Fruit fly (Drosophila melanogaster) whole organism, embryonic: ENCODE measurements around the gene GAPcenA.

Experiments
- Aef1 ChIP-seq: fragments of 200-800 bp; sonication (Bioruptor generic); IDR thresholded peaks from 3 replicates; pipeline ENCODE4 v1.3.6; 2022; ENCODE audit warnings: missing biosample characterization, missing genetic modification characterization
- BEAF-32 ChIP-seq: fragments of 200-800 bp; sonication (Bioruptor generic); optimal IDR thresholded peaks from 3 replicates; lab custom pipeline; 2017; ENCODE audit warnings: missing biosample characterization, missing genetic modification characterization, mild to moderate bottlenecking, moderate library complexity, missing genetic modification reagents
- Bdp1 ChIP-seq: fragments of 200-800 bp; sonication (Bioruptor generic); optimal IDR thresholded peaks from 3 replicates; lab custom pipeline; 2016; ENCODE audit warnings: missing biosample characterization, missing genetic modification characterization
- CG10543 ChIP-seq: fragments of 200-800 bp; sonication (Bioruptor generic); optimal IDR thresholded peaks from 3 replicates; lab custom pipeline; 2017; ENCODE audit warnings: missing biosample characterization, mild to moderate bottlenecking, missing genetic modification characterization, moderate library complexity
- CG12071 ChIP-seq: fragments of 200-800 bp; sonication (Bioruptor generic); optimal IDR thresholded peaks from 3 replicates; lab custom pipeline; 2018; ENCODE audit warnings: missing biosample characterization, mild to moderate bottlenecking, missing genetic modification characterization
- CG15269 ChIP-seq: fragments of 200-800 bp; sonication (Bioruptor generic); optimal IDR thresholded peaks from 2 replicates; lab custom pipeline; 2018; ENCODE audit warnings: missing biosample characterization, mild to moderate bottlenecking, missing genetic modification characterization, moderate library complexity
- CG17328 ChIP-seq: fragments of 200-800 bp; sonication (Bioruptor generic); IDR thresholded peaks from 2 replicates; pipeline ENCODE4 v1.3.6; 2022; ENCODE audit warnings: missing biosample characterization, missing genetic modification characterization
- CG17385 ChIP-seq: fragments of 200-800 bp; sonication (Bioruptor generic); optimal IDR thresholded peaks from 3 replicates; lab custom pipeline; 2018; ENCODE audit warnings: missing biosample characterization, mild to moderate bottlenecking, missing genetic modification characterization
- CG18599 ChIP-seq: fragments of 200-800 bp; sonication (Bioruptor generic); optimal IDR thresholded peaks from 3 replicates; lab custom pipeline; 2017; ENCODE audit warnings: missing biosample characterization, missing genetic modification characterization, mild to moderate bottlenecking, moderate library complexity, missing genetic modification reagents
- CG2120 ChIP-seq: fragments of 200-800 bp; sonication (Bioruptor generic); optimal IDR thresholded peaks from 3 replicates; lab custom pipeline; 2016; ENCODE audit warnings: missing biosample characterization, missing genetic modification characterization
- CG3281 ChIP-seq: fragments of 200-800 bp; sonication (Bioruptor generic); optimal IDR thresholded peaks from 3 replicates; lab custom pipeline; 2017; ENCODE audit warnings: missing biosample characterization, mild to moderate bottlenecking, missing genetic modification characterization
- CG6683 ChIP-seq: fragments of 200-800 bp; sonication (Bioruptor generic); optimal IDR thresholded peaks from 2 replicates; lab custom pipeline; 2017; ENCODE audit warnings: missing biosample characterization, mild to moderate bottlenecking, missing genetic modification characterization, missing genetic modification reagents
- CG7357 ChIP-seq: fragments of 200-800 bp; sonication (Bioruptor generic); IDR thresholded peaks from 3 replicates; pipeline ENCODE4 v1.3.6; 2022; ENCODE audit warnings: missing biosample characterization, missing genetic modification characterization
- CkIIα-i1 ChIP-seq: fragments of 200-800 bp; sonication (Bioruptor generic); IDR thresholded peaks from 2 replicates; pipeline ENCODE4 v1.3.6; 2022; ENCODE audit warnings: missing biosample characterization, missing genetic modification characterization
- Doc3 ChIP-seq: fragments of 200-800 bp; sonication (Bioruptor generic); IDR thresholded peaks from 3 replicates; pipeline ENCODE4 v1.3.6; 2022; ENCODE audit warnings: missing biosample characterization, missing genetic modification characterization; ENCODE audit not compliant: partially characterized antibody
- Eip74EF ChIP-seq, 2 experiments: fragments of 200-800 bp in 1 of 2; fragments of >200 bp in 1 of 2; sonication (Bioruptor generic) in 1 of 2; optimal IDR thresholded peaks; 2 replicates each; lab custom pipeline; 2017 to 2019; ENCODE audit warnings: missing biosample characterization in 2 of 2, missing genetic modification characterization in 2 of 2, mild to moderate bottlenecking in 1 of 2, moderate library complexity in 1 of 2
- Fer1 ChIP-seq: fragments of 200-800 bp; sonication (Bioruptor generic); optimal IDR thresholded peaks from 2 replicates; lab custom pipeline; 2017; ENCODE audit warnings: missing biosample characterization, mild to moderate bottlenecking, missing genetic modification characterization
- HLHmδ ChIP-seq: fragments of 200-800 bp; sonication (Bioruptor generic); optimal IDR thresholded peaks from 2 replicates; lab custom pipeline; 2018; ENCODE audit warnings: missing biosample characterization, mild to moderate bottlenecking, missing genetic modification characterization, moderate library complexity
- Med ChIP-seq: fragments of 200-800 bp; sonication (Bioruptor generic); peaks from one replicate; lab custom pipeline; 2016; ENCODE audit warnings: missing biosample characterization, missing genetic modification characterization, mild to moderate bottlenecking, inconsistent platforms, moderate library complexity
- Meics ChIP-seq: fragments of 200-800 bp; sonication (Bioruptor generic); optimal IDR thresholded peaks from 2 replicates; lab custom pipeline; 2017; ENCODE audit warnings: missing biosample characterization, mild to moderate bottlenecking, missing genetic modification characterization
- NFAT ChIP-seq: fragments of 200-800 bp; sonication (Bioruptor generic); IDR thresholded peaks from 2 replicates; pipeline ENCODE4 v1.3.6; 2022; ENCODE audit warnings: missing biosample characterization, missing genetic modification characterization
- Opbp ChIP-seq: fragments of 200-800 bp; sonication (Bioruptor generic); IDR thresholded peaks from 3 replicates; pipeline ENCODE4 v1.3.6; 2022; ENCODE audit warnings: missing biosample characterization, missing genetic modification characterization; ENCODE audit not compliant: partially characterized antibody
- Optix ChIP-seq: fragments of 200-800 bp; sonication (Bioruptor generic); IDR thresholded peaks from 3 replicates; pipeline ENCODE4 v1.3.6; 2022; ENCODE audit warnings: missing biosample characterization, missing genetic modification characterization
- Sry-β ChIP-seq: fragments of 200-800 bp; sonication (Bioruptor generic); optimal IDR thresholded peaks from 2 replicates; lab custom pipeline; 2018; ENCODE audit warnings: missing biosample characterization, mild to moderate bottlenecking, missing genetic modification characterization, moderate library complexity
- Sry-δ ChIP-seq: fragments of 200-800 bp; sonication (Bioruptor generic); optimal IDR thresholded peaks from 2 replicates; lab custom pipeline; 2016; ENCODE audit warnings: missing biosample characterization, missing genetic modification characterization
- Stat92E ChIP-seq, 3 experiments: fragments of >200 bp in 2 of 3; fragments of 200-800 bp in 1 of 3; sonication (Bioruptor generic) in 1 of 3; optimal IDR thresholded peaks; 2 replicates each; lab custom pipeline; 2017 to 2019; ENCODE audit warnings: missing biosample characterization in 3 of 3, missing genetic modification characterization in 3 of 3, mild to moderate bottlenecking in 1 of 3, moderate library complexity in 1 of 3
- Vsx1 ChIP-seq: fragments of 200-800 bp; sonication (Bioruptor generic); optimal IDR thresholded peaks from 2 replicates; lab custom pipeline; 2017; ENCODE audit warnings: missing biosample characterization, mild to moderate bottlenecking, missing genetic modification characterization, missing genetic modification reagents
- ac ChIP-seq: fragments of 200-800 bp; sonication (Bioruptor generic); optimal IDR thresholded peaks from 3 replicates; lab custom pipeline; 2017; ENCODE audit warnings: missing biosample characterization, mild to moderate bottlenecking, missing genetic modification characterization
- bab2 ChIP-seq: fragments of 200-800 bp; sonication (Bioruptor generic); optimal IDR thresholded peaks from 2 replicates; lab custom pipeline; 2016; ENCODE audit warnings: missing biosample characterization, missing genetic modification characterization
- bbx ChIP-seq: fragments of 200-800 bp; sonication (Bioruptor generic); IDR thresholded peaks from 2 replicates; pipeline ENCODE4 v1.3.6; 2022; ENCODE audit warnings: missing biosample characterization, missing genetic modification characterization; ENCODE audit not compliant: partially characterized antibody
- bsh ChIP-seq, 2 experiments: fragments of 200-800 bp; sonication (Bioruptor generic); optimal IDR thresholded peaks; 2 replicates each; lab custom pipeline; 2017 to 2018; ENCODE audit warnings: mild to moderate bottlenecking in 2 of 2, missing biosample characterization in 2 of 2, missing genetic modification characterization in 2 of 2, moderate library complexity in 1 of 2
- chinmo ChIP-seq: fragments of 200-800 bp; sonication (Bioruptor generic); IDR thresholded peaks from 4 replicates; pipeline ENCODE4 v1.3.6; 2022; ENCODE audit warnings: missing biosample characterization, missing genetic modification characterization; ENCODE audit not compliant: partially characterized antibody
- ci ChIP-seq: fragments of 200-800 bp; sonication (Bioruptor generic); IDR thresholded peaks from 3 replicates; pipeline ENCODE4 v1.3.6; 2022; ENCODE audit warnings: missing biosample characterization, missing genetic modification characterization
- grau ChIP-seq: fragments of 200-800 bp; optimal IDR thresholded peaks from 3 replicates; lab custom pipeline; 2019; ENCODE audit warnings: missing biosample characterization, mild to moderate bottlenecking, missing genetic modification characterization, moderate library complexity
- gsb-n ChIP-seq: fragments of 200-800 bp; sonication (Bioruptor generic); optimal IDR thresholded peaks from 3 replicates; lab custom pipeline; 2018; ENCODE audit warnings: missing biosample characterization, mild to moderate bottlenecking, missing genetic modification characterization
- insv ChIP-seq, 2 experiments: fragments of 200-800 bp; sonication (Bioruptor generic); optimal IDR thresholded peaks; 3 replicates each; lab custom pipeline; 2016 to 2018; ENCODE audit warnings: missing biosample characterization in 2 of 2, missing genetic modification characterization in 2 of 2
- ken ChIP-seq: fragments of 200-800 bp; sonication (Bioruptor generic); IDR thresholded peaks from 3 replicates; pipeline ENCODE4 v1.3.6; 2022; ENCODE audit warnings: missing biosample characterization, missing genetic modification characterization
- lab ChIP-seq: fragments of 200-800 bp; sonication (Bioruptor generic); optimal IDR thresholded peaks from 3 replicates; lab custom pipeline; 2017; ENCODE audit warnings: missing biosample characterization, missing genetic modification characterization, mild to moderate bottlenecking, moderate library complexity, missing genetic modification reagents
- lilli ChIP-seq: fragments of 200-800 bp; sonication (Bioruptor generic); optimal IDR thresholded peaks from 3 replicates; lab custom pipeline; 2016; ENCODE audit warnings: missing biosample characterization, missing genetic modification characterization
- mld ChIP-seq: fragments of 200-800 bp; sonication (Bioruptor generic); IDR thresholded peaks from 3 replicates; pipeline ENCODE4 v1.3.6; 2022; ENCODE audit warnings: missing biosample characterization, missing genetic modification characterization; ENCODE audit not compliant: partially characterized antibody
- nom ChIP-seq: fragments of 200-800 bp; sonication (Bioruptor generic); optimal IDR thresholded peaks from 2 replicates; lab custom pipeline; 2017; ENCODE audit warnings: missing biosample characterization, missing genetic modification characterization, mild to moderate bottlenecking, moderate library complexity, missing genetic modification reagents
- salm ChIP-seq: fragments of 200-800 bp; sonication (Bioruptor generic); optimal IDR thresholded peaks from 2 replicates; lab custom pipeline; 2018; ENCODE audit warnings: missing biosample characterization, mild to moderate bottlenecking, missing genetic modification characterization
- sd ChIP-seq: fragments of 200-800 bp; sonication (Bioruptor generic); optimal IDR thresholded peaks from 3 replicates; lab custom pipeline; 2018; ENCODE audit warnings: missing biosample characterization, mild to moderate bottlenecking, missing genetic modification characterization, moderate library complexity
- slbo ChIP-seq: fragments of 200-800 bp; sonication (Bioruptor generic); IDR thresholded peaks from 2 replicates; pipeline ENCODE4 v1.3.6; 2022; ENCODE audit warnings: missing biosample characterization, missing genetic modification characterization
- sna ChIP-seq: fragments of 200-800 bp; sonication (Bioruptor generic); IDR thresholded peaks from 2 replicates; pipeline ENCODE4 v1.3.6; 2022; ENCODE audit warnings: missing biosample characterization, missing genetic modification characterization; ENCODE audit not compliant: partially characterized antibody
- stc ChIP-seq: fragments of 200-800 bp; sonication (Bioruptor generic); IDR thresholded peaks from 2 replicates; pipeline ENCODE4 v1.3.6; 2022; ENCODE audit warnings: missing biosample characterization, missing genetic modification characterization
- tx ChIP-seq: fragments of 200-800 bp; sonication (Bioruptor generic); optimal IDR thresholded peaks from 2 replicates; lab custom pipeline; 2016; ENCODE audit warnings: missing biosample characterization, missing genetic modification characterization
- zfh1 ChIP-seq: fragments of 200-800 bp; sonication (Bioruptor generic); IDR thresholded peaks from 3 replicates; pipeline ENCODE4 v1.3.6; 2022; ENCODE audit warnings: missing biosample characterization, missing genetic modification characterization

GAPcenA gene

dm6 chr3L:8360643-8361110 lies 14.3 kb downstream of the GAPcenA start, which contains the start of gene Idh (continued):
- TF ChIP-seq CG2120: peak; percentile 23
- peak; percentile 41 for TF ChIP-seq CG12071
- no peak for TF ChIP-seq mld
- TF ChIP-seq Opbp (GFP tag; lab: Robert Waterston, UW): 0 out of 3 replicates have a peak, but pooled peaks have one; percentile 29
- peak; percentile 17 for TF ChIP-seq Meics (GFP tag; lab: Kevin White, UChicago)
- no peak for TF ChIP-seq CG7357 (GFP tag; lab: Robert Waterston, UW)
- TF ChIP-seq lab (GFP tag; lab: Kevin White, UChicago): peak; percentile 57
- no peak for TF ChIP-seq slbo (GFP tag; lab: Robert Waterston, UW)
- TF ChIP-seq CG3281 (GFP tag; lab: Kevin White, UChicago): peak; percentile 42
- no peak for TF ChIP-seq ac (GFP tag; lab: Kevin White, UChicago)
- TF ChIP-seq Sry-β: no peak
- TF ChIP-seq NFAT (GFP tag; lab: Robert Waterston, UW): 0 out of 2 replicates have a peak, but pooled peaks have one; percentile 32
- TF ChIP-seq CG17385 (GFP tag; lab: Kevin White, UChicago): peak; percentile 37
- TF ChIP-seq Stat92E (GFP tag; optimal IDR thresholded peaks at IDR 0.05; lab: Kevin White, UChicago): peak in 1 of 3 experiments; percentile 19
- TF ChIP-seq bbx: peak; percentile 65
- TF ChIP-seq bab2 (GFP tag; lab: Kevin White, UChicago): no peak
- no peak for TF ChIP-seq CkIIα-i1 (GFP tag; lab: Robert Waterston, UW)
- peak; percentile 80; the same call in 2 of the 4 replicates for TF ChIP-seq chinmo (GFP tag; lab: Robert Waterston, UW)
- peak; percentile 52 for TF ChIP-seq BEAF-32
- no peak for TF ChIP-seq zfh1 (GFP tag; lab: Robert Waterston, UW)
- TF ChIP-seq Vsx1 (GFP tag; lab: Kevin White, UChicago): peak; percentile 64
- TF ChIP-seq nom (GFP tag; lab: Kevin White, UChicago): peak; percentile 55
- peak; percentile 2 for TF ChIP-seq lilli
- TF ChIP-seq stc (GFP tag; lab: Robert Waterston, UW): 0 out of 2 replicates have a peak, but pooled peaks have one; percentile 33
- no peak for TF ChIP-seq Optix (GFP tag; lab: Robert Waterston, UW)
- TF ChIP-seq CG10543 (GFP tag; lab: Kevin White, UChicago): peak; percentile 46
- peak; percentile 34 for TF ChIP-seq CG15269 (tag; lab: Kevin White, UChicago)
- TF ChIP-seq insv (GFP tag; optimal IDR thresholded peaks at IDR 0.05; lab: Kevin White, UChicago): no peak
- peak; percentile 12 for TF ChIP-seq CG18599 (GFP tag; lab: Kevin White, UChicago)
- TF ChIP-seq HLHmδ: no peak
- no peak for TF ChIP-seq Fer1
- TF ChIP-seq Bdp1 (GFP tag; lab: Kevin White, UChicago): no peak
- TF ChIP-seq Eip74EF (GFP tag; optimal IDR thresholded peaks at IDR 0.05; lab: Kevin White, UChicago): peak in 1 of 2 experiments; percentile 27
- peak; percentile 72 for TF ChIP-seq sd (tag; lab: Kevin White, UChicago)
- peak; percentile 13 for TF ChIP-seq Sry-δ (GFP tag; lab: Kevin White, UChicago)
- TF ChIP-seq tx (GFP tag; lab: Kevin White, UChicago): no peak
- no peak for TF ChIP-seq Doc3
- no peak for TF ChIP-seq CG17328 (GFP tag; lab: Robert Waterston, UW)
- TF ChIP-seq CG6683 (GFP tag; lab: Kevin White, UChicago): peak; percentile 5
- TF ChIP-seq bsh (GFP tag; optimal IDR thresholded peaks at IDR 0.05; lab: Kevin White, UChicago): no peak
- peak; percentile 20 for TF ChIP-seq gsb-n (tag; lab: Kevin White, UChicago)
- peak; percentile 57; the same call in 1 of the 2 replicates for TF ChIP-seq sna (GFP tag; lab: Robert Waterston, UW)
- peak; percentile 58; the same call in 2 of the 3 replicates for TF ChIP-seq ci (GFP tag; lab: Robert Waterston, UW)
- TF ChIP-seq Med: peak; percentile 92
- TF ChIP-seq ken (GFP tag; lab: Robert Waterston, UW): peak; percentile 38; the same call in 1 of the 3 replicates
- TF ChIP-seq Aef1 (GFP tag; lab: Robert Waterston, UW): 0 out of 3 replicates have a peak, but pooled peaks have one; percentile 15
- TF ChIP-seq grau (tag; lab: Kevin White, UChicago): peak; percentile 20
- peak; percentile 13 for TF ChIP-seq salm (tag; lab: Kevin White, UChicago)
